Fruit fly (Drosophila melanogaster) whole organism, pupa: ENCODE data around the gene fd102C.

Experiments
- CG10348 ChIP-seq: fragments of 200-800 bp; sonication (Bioruptor generic); IDR thresholded peaks from 2 replicates; pipeline ENCODE4 v1.3.6; 2022; ENCODE audit warnings: missing biosample characterization, missing genetic modification characterization
- CG12605 ChIP-seq: fragments of 200-800 bp; sonication (Bioruptor generic); IDR thresholded peaks from 2 replicates; pipeline ENCODE4 v1.3.6; 2022; ENCODE audit warnings: missing biosample characterization, missing genetic modification characterization
- CG13204 ChIP-seq: fragments of 200-800 bp; sonication (Bioruptor generic); optimal IDR thresholded peaks from 2 replicates; lab custom pipeline; 2018; ENCODE audit warnings: missing biosample characterization, mild to moderate bottlenecking, missing genetic modification characterization, moderate library complexity
- CG14655 ChIP-seq: fragments of 200-800 bp; sonication (Bioruptor generic); optimal IDR thresholded peaks from 3 replicates; lab custom pipeline; 2017; ENCODE audit warnings: mild to moderate bottlenecking, missing biosample characterization, missing genetic modification reagents, missing genetic modification characterization
- CG15710 ChIP-seq: fragments of 200-800 bp; sonication (Bioruptor generic); optimal IDR thresholded peaks from 2 replicates; lab custom pipeline; 2018; ENCODE audit warnings: missing biosample characterization, mild to moderate bottlenecking, missing genetic modification characterization, moderate library complexity
- CG17806 ChIP-seq: fragments of 200-800 bp; sonication (Bioruptor generic); optimal IDR thresholded peaks from 2 replicates; lab custom pipeline; 2018; ENCODE audit warnings: missing biosample characterization, mild to moderate bottlenecking, missing genetic modification characterization, moderate library complexity
- CG32121 ChIP-seq: fragments of 200-800 bp; sonication (Bioruptor generic); IDR thresholded peaks from 2 replicates; pipeline ENCODE4 v1.3.6; 2022; ENCODE audit warnings: missing biosample characterization, missing genetic modification characterization
- CG34367 ChIP-seq: fragments of 200-800 bp; sonication (Bioruptor generic); optimal IDR thresholded peaks from 2 replicates; lab custom pipeline; 2018; ENCODE audit warnings: missing biosample characterization, mild to moderate bottlenecking, missing genetic modification characterization
- CG4496 ChIP-seq: fragments of 200-800 bp; sonication (Bioruptor generic); IDR thresholded peaks from 3 replicates; pipeline ENCODE4 v1.3.6; 2022; ENCODE audit warnings: missing biosample characterization, missing genetic modification characterization
- CG8159 ChIP-seq: fragments of 200-800 bp; sonication (Bioruptor generic); optimal IDR thresholded peaks from 3 replicates; lab custom pipeline; 2018; ENCODE audit warnings: missing biosample characterization, mild to moderate bottlenecking, missing genetic modification characterization, moderate library complexity
- CG8301 ChIP-seq: fragments of 200-800 bp; sonication (Bioruptor generic); optimal IDR thresholded peaks from 2 replicates; lab custom pipeline; 2018; ENCODE audit warnings: missing biosample characterization, mild to moderate bottlenecking, missing genetic modification characterization
- CG9948 ChIP-seq: fragments of 200-800 bp; sonication (Bioruptor generic); optimal IDR thresholded peaks from 2 replicates; lab custom pipeline; 2018; ENCODE audit warnings: missing biosample characterization, mild to moderate bottlenecking, missing genetic modification characterization, moderate library complexity
- D1 ChIP-seq: fragments of 200-800 bp; sonication (Bioruptor generic); optimal IDR thresholded peaks from 2 replicates; lab custom pipeline; 2018; ENCODE audit warnings: missing biosample characterization, mild to moderate bottlenecking, missing genetic modification characterization, moderate library complexity
- EcR ChIP-seq: fragments of 200-800 bp; sonication (Bioruptor generic); optimal IDR thresholded peaks from 3 replicates; lab custom pipeline; 2019; ENCODE audit warnings: missing biosample characterization, missing genetic modification characterization, mild to moderate bottlenecking, moderate library complexity, missing genetic modification reagents
- Ets98B ChIP-seq: fragments of 200-800 bp; sonication (Bioruptor generic); IDR thresholded peaks from 2 replicates; pipeline ENCODE4 v1.3.6; 2022; ENCODE audit warnings: missing biosample characterization, missing genetic modification characterization
- Pif1A ChIP-seq: fragments of 200-800 bp; sonication (Bioruptor generic); optimal IDR thresholded peaks from 3 replicates; lab custom pipeline; 2016; ENCODE audit warnings: missing biosample characterization, missing genetic modification characterization
- Pif1B ChIP-seq: fragments of 200-800 bp; sonication (Bioruptor generic); optimal IDR thresholded peaks from 3 replicates; lab custom pipeline; 2016; ENCODE audit warnings: missing biosample characterization, missing genetic modification characterization
- Snoo ChIP-seq: fragments of 200-800 bp; sonication (Bioruptor generic); optimal IDR thresholded peaks from 3 replicates; lab custom pipeline; 2017; ENCODE audit warnings: missing biosample characterization, mild to moderate bottlenecking, missing genetic modification characterization, inconsistent platforms
- fd96Ca ChIP-seq: fragments of 200-800 bp; sonication (Bioruptor generic); IDR thresholded peaks from 3 replicates; pipeline ENCODE4 v1.3.6; 2022; ENCODE audit warnings: missing biosample characterization, missing genetic modification characterization
- gl ChIP-seq: fragments of 200-800 bp; sonication (Bioruptor generic); optimal IDR thresholded peaks from 2 replicates; lab custom pipeline; 2018; ENCODE audit warnings: missing biosample characterization, mild to moderate bottlenecking, missing genetic modification characterization
- rn ChIP-seq: fragments of 200-800 bp; sonication (Bioruptor generic); IDR thresholded peaks from 2 replicates; pipeline ENCODE4 v1.3.6; 2022; ENCODE audit warnings: missing biosample characterization, missing genetic modification characterization

fd102C gene

DNA sequence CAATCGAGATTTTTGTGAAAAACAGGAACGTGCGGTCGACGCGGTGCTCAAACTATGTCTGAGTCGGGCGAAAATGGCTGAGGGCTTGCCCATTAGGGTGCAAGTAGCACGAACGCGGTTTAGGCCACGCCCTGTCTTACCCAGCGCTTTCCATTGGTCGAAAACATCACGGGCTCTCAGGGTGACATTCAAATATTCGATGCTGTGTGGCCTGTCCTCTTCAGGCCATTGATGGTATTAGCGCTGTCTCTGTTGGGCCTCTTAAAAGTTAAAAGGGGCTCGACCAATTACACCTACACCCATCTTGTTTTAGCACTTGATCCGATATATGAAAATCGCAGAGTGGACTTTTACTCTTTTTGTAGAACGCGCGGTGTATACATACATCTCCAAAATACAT lies at the start of gene fd102C:
Gene fd102C, minus strand, starts transcription at position 62 of the 400 bp plus-strand sequence.
- TF ChIP-seq rn (GFP tag; lab: Robert Waterston, UW) (no peak), CG9948 (tag; lab: Kevin White, UChicago) (no peak), EcR (GFP tag; lab: Kevin White, UChicago) (no peak), CG13204 (GFP tag; lab: Kevin White, UChicago) (no peak), CG34367 (tag; lab: Kevin White, UChicago) (no peak), CG32121 (GFP tag; lab: Robert Waterston, UW) (no peak), CG14655 (GFP tag; lab: Kevin White, UChicago) (no peak), D1 (peak; percentile 58)

DNA sequence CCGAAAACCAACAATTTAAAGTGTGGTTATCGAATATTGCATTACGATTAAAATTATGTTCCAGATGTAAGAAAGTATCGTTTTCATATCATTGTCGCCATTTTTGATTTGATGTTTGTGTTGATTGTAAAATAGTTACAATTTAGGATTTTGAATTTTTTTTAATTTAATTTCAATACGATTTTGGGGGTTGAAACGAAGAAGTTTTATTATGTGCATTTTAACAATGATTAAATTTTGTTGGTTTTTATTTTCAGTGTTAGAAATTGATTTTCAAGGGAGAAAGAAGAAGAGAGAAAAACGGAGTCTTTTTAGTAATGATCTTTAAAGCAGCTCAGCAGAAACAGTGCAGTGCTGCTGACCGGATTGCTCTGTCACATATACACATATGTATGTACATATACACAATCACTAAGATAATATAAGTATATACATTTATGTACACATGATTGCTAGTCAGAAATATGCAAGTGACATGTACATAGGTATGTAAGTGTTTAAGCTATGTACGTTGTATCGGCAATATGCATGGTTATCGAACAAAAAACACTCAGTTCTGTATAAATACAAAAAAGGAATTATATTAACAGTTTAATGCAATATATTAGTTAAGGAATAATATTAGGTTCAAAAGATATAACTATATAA lies 34.9 kb upstream of the fd102C start:
- TF ChIP-seq EcR (GFP tag; lab: Kevin White, UChicago) (no peak), CG4496 (GFP tag; lab: Robert Waterston, UW) (no peak), CG10348 (GFP tag; lab: Robert Waterston, UW) (no peak), CG13204 (GFP tag; lab: Kevin White, UChicago) (no peak), Ets98B (GFP tag; lab: Robert Waterston, UW) (no peak), Pif1A (GFP tag; lab: Kevin White, UChicago) (no peak)

dm6 chr4:867937-868336 lies 23.6 kb upstream of the fd102C start:
- TF ChIP-seq CG34367 (tag; lab: Kevin White, UChicago) (no peak), EcR (GFP tag; lab: Kevin White, UChicago) (no peak), D1 (no peak), CG32121 (GFP tag; lab: Robert Waterston, UW) (no peak), CG4496 (GFP tag; lab: Robert Waterston, UW) (no peak), Pif1A (GFP tag; lab: Kevin White, UChicago) (no peak), Pif1B (GFP tag; lab: Kevin White, UChicago) (no peak), CG13204 (GFP tag; lab: Kevin White, UChicago) (no peak), CG12605 (GFP tag; lab: Robert Waterston, UW) (no peak), CG10348 (GFP tag; lab: Robert Waterston, UW) (no peak), fd96Ca (GFP tag; lab: Robert Waterston, UW) (no peak), rn (GFP tag; lab: Robert Waterston, UW) (no peak), CG15710 (tag; lab: Kevin White, UChicago) (no peak), CG9948 (tag; lab: Kevin White, UChicago) (no peak), CG17806 (tag; lab: Kevin White, UChicago) (no peak), gl (tag; lab: Kevin White, UChicago) (no peak), Snoo (tag; lab: Kevin White, UChicago) (no peak), CG14655 (GFP tag; lab: Kevin White, UChicago) (no peak), CG8159 (tag; lab: Kevin White, UChicago) (no peak), CG8301 (tag; lab: Kevin White, UChicago) (no peak)

- no peak for TF ChIP-seq CG17806 (tag; lab: Kevin White, UChicago)
- peak; percentile 4 for TF ChIP-seq Snoo (tag; lab: Kevin White, UChicago)
- TF ChIP-seq, all 21 proteins: peak for 1
Measured at dm6 chr4:866437-867216, 22.3 kb upstream of the fd102C start, which contains the start of gene Gyf. Gyf (minus strand) TSS chr4:867025.

- TF ChIP-seq CG34367 (tag; lab: Kevin White, UChicago) = no peak
- TF ChIP-seq CG17806 (tag; lab: Kevin White, UChicago) = no peak
- TF ChIP-seq Ets98B (GFP tag; lab: Robert Waterston, UW) = no peak
- no peak for TF ChIP-seq CG12605 (GFP tag; lab: Robert Waterston, UW)
- no peak for TF ChIP-seq CG10348 (GFP tag; lab: Robert Waterston, UW)
- no peak for TF ChIP-seq Pif1A (GFP tag; lab: Kevin White, UChicago)
- TF ChIP-seq CG13204 (GFP tag; lab: Kevin White, UChicago) = no peak
- TF ChIP-seq Pif1B (GFP tag; lab: Kevin White, UChicago) = no peak
- no peak for TF ChIP-seq Snoo (tag; lab: Kevin White, UChicago)
- no peak for TF ChIP-seq fd96Ca (GFP tag; lab: Robert Waterston, UW)
- no peak for TF ChIP-seq CG8301 (tag; lab: Kevin White, UChicago)
- TF ChIP-seq D1 = no peak
Measured at dm6 chr4:855074-855473, 10.7 kb upstream of the fd102C start.

DNA sequence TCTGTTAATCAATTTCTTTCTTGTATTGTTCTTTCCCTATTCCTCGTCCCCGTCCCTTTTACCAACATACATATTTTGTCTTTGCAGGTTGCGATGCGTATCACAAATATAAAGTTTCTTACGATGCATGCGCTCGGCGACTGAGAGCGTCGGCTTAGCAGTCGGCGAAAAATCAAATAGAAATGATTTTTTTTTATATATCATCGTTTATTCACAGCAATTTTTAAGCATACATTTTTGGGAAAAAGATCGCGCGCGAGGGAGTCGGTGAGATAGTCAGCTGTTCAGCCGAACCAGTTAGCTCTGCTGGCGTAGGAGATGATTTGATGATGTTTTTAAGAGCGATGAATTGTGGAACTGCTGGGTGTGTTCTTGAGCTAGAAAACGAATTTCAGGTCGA lies 9.0 kb upstream of the fd102C start:
- TF ChIP-seq D1 (peak; percentile 37), EcR (GFP tag; lab: Kevin White, UChicago) (no peak)
